Fruit fly (Drosophila melanogaster): Measurements from ENCODE around the gene CG10019.

CG10019 gene

dm6 chr2L:3701526-3701925, 28.7 kb upstream of the CG10019 start, which contains the start of gene CG43145:
TSS of gene CG43145 (plus strand) at chr2L:3701826.
- no peak for TF ChIP-seq CG17801 (GFP tag; optimal IDR thresholded peaks at IDR 0.05; ENCODE audit: partially characterized antibody)

- no peak for TF ChIP-seq CG17801 (GFP tag; optimal IDR thresholded peaks at IDR 0.05; ENCODE audit: partially characterized antibody)
Observed at dm6 chr2L:3703260-3703659, 27.0 kb upstream of the CG10019 start, which contains the start of gene CG2816. TSS of gene CG2816 (plus strand) at chr2L:3703659.

- no peak for TF ChIP-seq CG17801 (GFP tag; optimal IDR thresholded peaks at IDR 0.05; ENCODE audit: partially characterized antibody)
Observed at dm6 chr2L:3705438-3705921, 24.8 kb upstream of the CG10019 start, which contains the start of gene CG31778. TSS of gene CG31778 (minus strand) at chr2L:3705488.

dm6 chr2L:3706963-3707362, 23.3 kb upstream of the CG10019 start, which contains the start of gene CG31777:
TSS of gene CG31777 (minus strand) at chr2L:3707063.
- no peak for TF ChIP-seq CG17801 (GFP tag; optimal IDR thresholded peaks at IDR 0.05; ENCODE audit: partially characterized antibody)

- TF ChIP-seq CG17801 (GFP tag; optimal IDR thresholded peaks at IDR 0.05; ENCODE audit: partially characterized antibody): peak; percentile 18
Observed at dm6 chr2L:3711665-3712064, 18.6 kb upstream of the CG10019 start, which contains the start of gene cutlet. TSS of gene cutlet (minus strand) at chr2L:3711748.

dm6 chr2L:3712949-3713416, 17.3 kb upstream of the CG10019 start, which contains the start of the genes CG31955 and CG2818:
TSS of gene CG31955 (minus strand) at chr2L:3713105.
TSS of gene CG2818 (plus strand) at chr2L:3713360.
- no peak for TF ChIP-seq CG17801 (GFP tag; optimal IDR thresholded peaks at IDR 0.05; ENCODE audit: partially characterized antibody)

- no peak for TF ChIP-seq CG17801 (GFP tag; optimal IDR thresholded peaks at IDR 0.05; ENCODE audit: partially characterized antibody)
Observed at dm6 chr2L:3713545-3714156, 16.6 kb upstream of the CG10019 start.

dm6 chr2L:3717673-3718235, 12.5 kb upstream of the CG10019 start, which contains the start of the genes lectin-24A and Shaw:
TSS of gene lectin-24A (minus strand) at chr2L:3717773.
TSS of gene Shaw (plus strand) at chr2L:3718185.
- TF ChIP-seq CG17801 (GFP tag; optimal IDR thresholded peaks at IDR 0.05; ENCODE audit: partially characterized antibody): no peak

dm6 chr2L:3719414-3719959, 10.8 kb upstream of the CG10019 start:
- no peak for TF ChIP-seq CG17801 (GFP tag; optimal IDR thresholded peaks at IDR 0.05; ENCODE audit: partially characterized antibody)

- no peak for TF ChIP-seq CG17801 (GFP tag; optimal IDR thresholded peaks at IDR 0.05; ENCODE audit: partially characterized antibody)
Observed at dm6 chr2L:3729635-3730034, 631 bp upstream of the CG10019 start.

dm6 chr2L:3731055-3731454, 789 bp downstream of the CG10019 start:
- TF ChIP-seq CG17801 (GFP tag; optimal IDR thresholded peaks at IDR 0.05; ENCODE audit: partially characterized antibody): no peak

- TF ChIP-seq CG17801 (GFP tag; optimal IDR thresholded peaks at IDR 0.05; ENCODE audit: partially characterized antibody): no peak
Observed at dm6 chr2L:3737003-3737662, 6.9 kb downstream of the CG10019 start.

dm6 chr2L:3737682-3738081, 7.4 kb downstream of the CG10019 start:
- no peak for TF ChIP-seq CG17801 (GFP tag; optimal IDR thresholded peaks at IDR 0.05; ENCODE audit: partially characterized antibody)

- no peak for TF ChIP-seq CG17801 (GFP tag; optimal IDR thresholded peaks at IDR 0.05; ENCODE audit: partially characterized antibody)
Observed at dm6 chr2L:3740443-3740842, 10.2 kb downstream of the CG10019 start.

dm6 chr2L:3748691-3749090, 18.4 kb downstream of the CG10019 start:
- TF ChIP-seq CG17801 (GFP tag; optimal IDR thresholded peaks at IDR 0.05; ENCODE audit: partially characterized antibody): no peak

Measured in ovary, adult (tissue).